Fruit fly (Drosophila melanogaster): ENCODE data around the gene alphaSnap.

alphaSnap gene

DNA sequence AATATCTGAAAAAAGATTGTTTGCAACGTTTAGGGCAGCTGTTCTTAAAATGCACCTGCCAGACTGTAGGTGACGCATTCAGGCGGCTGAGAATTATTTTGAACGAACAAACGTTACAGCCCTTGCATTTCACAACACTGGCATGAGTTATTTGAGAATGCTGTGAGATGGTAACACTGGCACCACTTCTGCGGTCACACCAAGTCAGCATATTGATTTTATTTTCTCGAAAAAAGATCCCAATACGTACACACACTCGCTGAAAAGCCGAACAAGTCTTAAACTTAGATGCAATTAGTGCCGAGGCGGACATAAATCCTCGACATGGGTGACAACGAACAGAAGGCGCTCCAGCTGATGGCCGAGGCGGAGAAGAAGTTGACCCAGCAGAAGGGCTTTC lies at the start of gene alphaSnap:
TSS of gene alphaSnap (plus strand) at position 164 of the 400 bp plus-strand sequence.
- no peak for TF ChIP-seq noc (tag; optimal IDR thresholded peaks at IDR 0.05)

dm6 chr3L:20265514-20265913 lies 47.9 kb upstream of the alphaSnap start, which contains the start of gene CG32228:
CG32228 (plus strand) TSS chr3L:20265814.
- no peak for TF ChIP-seq noc (tag; optimal IDR thresholded peaks at IDR 0.05)

- TF ChIP-seq noc (tag; optimal IDR thresholded peaks at IDR 0.05), result no peak
Measured at dm6 chr3L:20275235-20275634, 38.2 kb upstream of the alphaSnap start, which contains the start of gene CG17122. CG17122 (minus strand) TSS chr3L:20275335.

- TF ChIP-seq noc (tag; optimal IDR thresholded peaks at IDR 0.05), result no peak
Measured at dm6 chr3L:20275886-20276285, 37.5 kb upstream of the alphaSnap start.

DNA sequence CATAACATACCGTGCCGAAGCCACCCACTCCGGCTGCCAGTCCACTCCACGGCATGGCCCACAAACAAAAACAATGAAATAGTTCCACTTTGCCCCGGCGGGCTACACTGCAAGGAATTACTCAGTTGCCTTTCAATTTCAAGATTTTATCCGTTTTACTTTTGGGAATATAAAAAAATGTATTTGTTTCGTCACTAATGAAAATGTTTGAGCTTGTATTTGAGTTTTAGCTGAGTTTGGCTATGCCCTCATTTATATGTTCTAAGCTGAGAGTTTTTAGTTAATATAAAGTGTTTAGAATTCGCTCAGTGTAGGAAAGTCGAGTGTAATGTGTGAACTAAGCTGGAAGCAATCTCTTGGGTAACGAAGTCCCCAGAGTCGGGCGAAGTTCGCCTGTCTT lies 36.8 kb upstream of the alphaSnap start:
- no peak for TF ChIP-seq noc (tag; optimal IDR thresholded peaks at IDR 0.05)

DNA sequence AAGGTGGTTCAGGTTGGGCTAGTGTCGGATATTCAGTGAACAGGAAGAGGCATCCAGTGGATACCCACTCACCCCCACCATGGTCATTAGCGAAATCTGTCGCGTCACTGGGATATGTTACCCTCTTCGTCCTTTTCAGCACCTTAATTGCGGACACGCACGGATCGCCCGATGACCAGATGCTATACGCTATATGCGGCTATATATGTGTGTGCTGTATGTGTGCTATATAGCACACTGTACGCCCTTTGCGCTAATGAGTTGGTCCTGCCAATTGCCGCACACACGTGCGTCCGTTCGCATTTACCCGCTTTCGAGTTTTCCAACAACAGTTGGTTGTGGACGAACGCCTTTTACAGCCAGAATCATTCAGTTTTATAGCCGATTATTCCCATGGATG lies 32.2 kb upstream of the alphaSnap start:
- TF ChIP-seq noc (tag; optimal IDR thresholded peaks at IDR 0.05), result no peak

dm6 chr3L:20287046-20287445 lies 26.4 kb upstream of the alphaSnap start:
- TF ChIP-seq noc (tag; optimal IDR thresholded peaks at IDR 0.05), result no peak

DNA sequence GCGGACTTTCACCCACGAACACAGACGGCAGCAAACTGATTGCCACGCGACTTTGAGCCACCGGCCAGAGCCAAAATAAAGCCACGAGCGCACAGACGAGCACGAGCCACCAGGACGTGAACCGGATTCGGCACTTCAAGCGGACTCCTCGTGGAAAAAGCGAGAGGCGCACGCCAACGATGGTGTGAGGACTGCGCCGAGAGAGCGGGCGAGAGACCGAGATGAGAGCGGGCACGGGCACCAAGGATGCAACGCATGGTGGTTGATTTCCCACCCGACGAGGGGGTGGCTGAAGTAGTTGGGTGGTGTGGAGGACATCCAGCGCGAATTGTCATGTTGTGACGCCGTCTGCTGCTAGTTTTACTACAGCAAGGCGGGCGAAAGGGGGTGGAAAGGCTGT lies 18.3 kb upstream of the alphaSnap start, which contains the start of gene gogo:
TSS of gene gogo (minus strand) at position 39 of the 400 bp plus-strand sequence.
- no peak for TF ChIP-seq noc (tag; optimal IDR thresholded peaks at IDR 0.05)

DNA sequence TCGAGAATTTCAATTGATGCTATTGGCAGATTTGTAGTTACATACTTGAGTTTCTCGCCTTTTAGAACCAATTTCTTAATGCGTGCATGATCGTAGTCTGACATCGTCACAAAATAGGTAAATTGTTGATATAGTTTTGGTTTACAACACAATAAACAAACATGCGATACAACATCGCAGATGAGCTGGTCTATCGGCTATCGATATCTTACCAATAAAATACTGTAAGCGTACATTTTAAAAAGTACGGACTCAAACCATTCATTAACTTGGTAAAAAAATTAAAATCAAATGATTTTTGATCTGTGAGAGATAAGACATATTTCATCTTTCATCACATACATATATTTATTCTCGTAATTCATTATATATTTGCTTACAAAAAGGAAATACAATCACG lies 16.6 kb upstream of the alphaSnap start, which contains the start of gene FRG1:
TSS of gene FRG1 (minus strand) at position 175 of the 400 bp plus-strand sequence.
- TF ChIP-seq noc (tag; optimal IDR thresholded peaks at IDR 0.05), result no peak

- no peak for TF ChIP-seq noc (tag; optimal IDR thresholded peaks at IDR 0.05)
Measured at dm6 chr3L:20299110-20299509, 14.3 kb upstream of the alphaSnap start, which contains the start of gene SCCRO4. SCCRO4 (plus strand) TSS chr3L:20299410.

- no peak for TF ChIP-seq noc (tag; optimal IDR thresholded peaks at IDR 0.05)
Measured at dm6 chr3L:20302081-20302630, 11.3 kb upstream of the alphaSnap start, which contains the start of gene Pex23. Pex23 (minus strand) TSS chr3L:20302141.

- TF ChIP-seq noc (tag; optimal IDR thresholded peaks at IDR 0.05), result no peak
Measured at dm6 chr3L:20306142-20306541, 7.3 kb upstream of the alphaSnap start, which contains the start of gene CG32225. CG32225 (minus strand) TSS chr3L:20306283.

- no peak for TF ChIP-seq noc (tag; optimal IDR thresholded peaks at IDR 0.05)
Measured at dm6 chr3L:20309354-20309753, 4.1 kb upstream of the alphaSnap start, which contains the start of gene polo. polo (plus strand) TSS chr3L:20309654.

- TF ChIP-seq noc (tag; optimal IDR thresholded peaks at IDR 0.05), result no peak
Measured at dm6 chr3L:20309758-20310733, 3.4 kb upstream of the alphaSnap start.

DNA sequence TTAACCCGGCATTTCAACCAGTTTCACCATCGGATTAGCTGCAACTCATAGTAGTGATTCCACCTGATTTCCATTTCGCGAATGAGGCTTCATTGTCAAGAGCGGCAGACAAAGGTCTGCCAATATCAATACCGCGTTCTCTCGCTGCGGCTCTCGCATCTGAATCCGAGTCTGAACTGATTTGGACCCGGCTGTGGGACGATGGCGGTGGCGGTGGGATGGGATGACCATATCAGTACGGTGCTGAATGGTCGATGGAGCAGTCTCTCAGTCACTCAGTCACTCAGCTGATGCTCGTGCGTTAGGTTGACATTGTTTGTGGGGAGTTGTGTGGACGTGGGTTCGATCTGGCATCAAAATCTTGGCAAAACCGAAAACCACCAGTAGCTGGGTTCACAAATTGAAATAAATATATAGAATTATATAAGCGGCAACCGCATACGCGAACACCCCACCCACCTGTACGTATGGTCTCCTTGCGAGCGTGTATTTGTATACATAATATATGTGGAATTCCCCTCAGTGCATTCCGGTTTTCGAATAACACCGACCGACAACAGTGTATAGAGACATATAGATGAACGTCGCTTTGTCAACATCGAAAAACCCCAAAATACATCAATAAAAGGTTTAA lies 3.6 kb downstream of the alphaSnap start, which contains the start of gene Spn77Ba:
TSS of gene Spn77Ba (plus strand) at position 235 of the 634 bp plus-strand sequence.
- TF ChIP-seq noc (tag; optimal IDR thresholded peaks at IDR 0.05), result no peak

DNA sequence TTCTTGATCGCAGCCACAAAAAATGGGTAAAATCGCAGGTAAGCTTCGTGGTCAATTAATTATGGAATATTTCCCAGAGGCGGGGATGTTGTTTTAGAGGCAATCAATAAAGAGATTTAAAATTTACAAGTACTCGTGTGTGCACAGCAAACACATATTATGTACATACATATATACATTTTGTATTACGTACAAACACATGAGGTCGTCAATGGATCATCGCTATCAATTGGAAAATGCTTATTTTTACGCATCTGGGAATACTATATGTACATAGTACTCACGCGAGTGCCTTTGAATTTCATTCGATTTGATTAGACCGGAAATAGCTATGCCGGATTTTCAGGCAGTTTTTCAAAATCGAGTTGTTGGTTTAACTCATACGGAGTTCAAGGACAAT lies 4.3 kb downstream of the alphaSnap start:
- no peak for TF ChIP-seq noc (tag; optimal IDR thresholded peaks at IDR 0.05)

All from whole organism, larva.